Worm (Caenorhabditis elegans) whole organism, early embryonic: ENCODE results near the gene CD4.1.

ENCODE experiments used
- B0310.2 ChIP-seq: sonication (generic microtip); optimal IDR thresholded peaks from 2 replicates; lab custom pipeline; 2016; ENCODE audit warnings: mild to moderate bottlenecking, missing genetic modification characterization, missing compliant biosample characterization
- F13C5.2 ChIP-seq: sonication (generic microtip); optimal IDR thresholded peaks from 2 replicates; lab custom pipeline; 2017; ENCODE audit warnings: mild to moderate bottlenecking, missing genetic modification characterization, inconsistent platforms, missing compliant biosample characterization
- aly-1 ChIP-seq: sonication (generic microtip); optimal IDR thresholded peaks from 2 replicates; lab custom pipeline; 2016; ENCODE audit warnings: missing genetic modification characterization, missing compliant biosample characterization
- ama-1 ChIP-seq: fragments of 150-350 bp; optimal IDR thresholded peaks from 2 replicates; lab custom pipeline; 2014
- ceh-13 ChIP-seq: fragments of 200-800 bp; sonication (Bioruptor generic); optimal IDR thresholded peaks from 2 replicates; lab custom pipeline; 2018; ENCODE audit warnings: mild to moderate bottlenecking, missing genetic modification characterization, missing compliant biosample characterization
- ceh-36 ChIP-seq: sonication (generic microtip); optimal IDR thresholded peaks from 2 replicates; lab custom pipeline; 2016; ENCODE audit warnings: missing genetic modification characterization, inconsistent platforms, missing compliant biosample characterization
- ets-7 ChIP-seq: sonication (generic microtip); optimal IDR thresholded peaks from 2 replicates; lab custom pipeline; 2016; ENCODE audit warnings: missing genotype, missing genetic modification characterization, missing compliant biosample characterization
- flt-1 ChIP-seq: fragments of 200-800 bp; sonication (Bioruptor generic); IDR thresholded peaks from 2 replicates; pipeline ENCODE4 v1.3.6; 2022; ENCODE audit warnings: missing genetic modification characterization, missing compliant biosample characterization
- hmbx-1 ChIP-seq: sonication (generic microtip); optimal IDR thresholded peaks from 2 replicates; lab custom pipeline; 2016; ENCODE audit warnings: mild to moderate bottlenecking, missing genetic modification characterization, missing compliant biosample characterization
- hmg-4 ChIP-seq: fragments of 200-800 bp; sonication (Bioruptor generic); optimal IDR thresholded peaks from 2 replicates; lab custom pipeline; 2018; ENCODE audit warnings: mild to moderate bottlenecking, missing genetic modification characterization, missing compliant biosample characterization
- hnd-1 ChIP-seq: sonication (generic microtip); optimal IDR thresholded peaks from 2 replicates; lab custom pipeline; 2016; ENCODE audit warnings: missing genetic modification characterization, missing compliant biosample characterization
- pes-1 ChIP-seq: fragments of 200-800 bp; sonication (Bioruptor generic); IDR thresholded peaks from 2 replicates; pipeline ENCODE4 v1.3.6; 2022; ENCODE audit warnings: missing genetic modification reagents, missing genetic modification characterization, missing compliant biosample characterization
- scrt-1 ChIP-seq: fragments of 200-800 bp; sonication (Bioruptor generic); IDR thresholded peaks from 2 replicates; pipeline ENCODE4 v1.3.6; 2022; ENCODE audit warnings: missing genetic modification characterization, missing compliant biosample characterization
- sea-1 ChIP-seq: fragments of 200-800 bp; sonication (Bioruptor generic); conservative IDR thresholded peaks from 2 replicates; pipeline ENCODE4 v1.3.6; 2022; ENCODE audit warnings: missing genetic modification characterization, missing compliant biosample characterization
- tbx-11 ChIP-seq: fragments of 200-800 bp; sonication (Bioruptor generic); IDR thresholded peaks from 2 replicates; pipeline ENCODE4 v1.3.6; 2022; ENCODE audit warnings: missing genetic modification characterization, missing compliant biosample characterization
- tbx-37 ChIP-seq: fragments of 200-800 bp; sonication (Bioruptor generic); conservative IDR thresholded peaks from 2 replicates; pipeline ENCODE4 v1.3.6; 2022; ENCODE audit warnings: missing genetic modification reagents, missing genetic modification characterization, missing compliant biosample characterization
- tra-4 ChIP-seq: sonication (generic microtip); optimal IDR thresholded peaks from 2 replicates; lab custom pipeline; 2017; ENCODE audit warnings: missing genetic modification characterization, missing compliant biosample characterization

CD4.1 gene

ce11 chrV:5610186-5610585, 3.8 kb downstream of the CD4.1 start:
- no peak for TF ChIP-seq hmbx-1 (tag; lab: Kevin White, UChicago)
- TF ChIP-seq pes-1 (GFP tag; lab: Robert Waterston, UW): no peak
- no peak for TF ChIP-seq hmg-4 (GFP tag; lab: Kevin White, UChicago)
- TF ChIP-seq ceh-13 (GFP tag; lab: Kevin White, UChicago): no peak
- TF ChIP-seq scrt-1: no peak
- TF ChIP-seq hnd-1 (tag; lab: Kevin White, UChicago): no peak
- no peak for TF ChIP-seq tbx-37 (GFP tag; lab: Robert Waterston, UW)
- TF ChIP-seq B0310.2 (tag; lab: Kevin White, UChicago): no peak
- no peak for TF ChIP-seq ceh-36 (tag; lab: Kevin White, UChicago)
- TF ChIP-seq flt-1 (GFP tag; lab: Robert Waterston, UW): no peak
- no peak for TF ChIP-seq sea-1 (GFP tag; lab: Robert Waterston, UW)
- TF ChIP-seq tbx-11 (GFP tag; lab: Robert Waterston, UW): no peak
- no peak for TF ChIP-seq aly-1 (tag; lab: Kevin White, UChicago)
- TF ChIP-seq ets-7: no peak
- no peak for TF ChIP-seq F13C5.2 (tag; lab: Kevin White, UChicago)

- TF ChIP-seq B0310.2 (tag; lab: Kevin White, UChicago): no peak
- TF ChIP-seq ets-7: no peak
- TF ChIP-seq sea-1 (GFP tag; lab: Robert Waterston, UW): no peak
- no peak for TF ChIP-seq tbx-11 (GFP tag; lab: Robert Waterston, UW)
- no peak for TF ChIP-seq F13C5.2 (tag; lab: Kevin White, UChicago)
- no peak for TF ChIP-seq pes-1 (GFP tag; lab: Robert Waterston, UW)
These were observed 6.8 kb downstream of the CD4.1 start, which contains the start of gene lrpc-1 for ce11 chrV:5613109-5613508. lrpc-1 (minus strand) TSS chrV:5613209.

- no peak for TF ChIP-seq hmbx-1 (tag; lab: Kevin White, UChicago)
- TF ChIP-seq ceh-36 (tag; lab: Kevin White, UChicago): no peak
- TF ChIP-seq F13C5.2 (tag; lab: Kevin White, UChicago): no peak
- no peak for TF ChIP-seq hnd-1 (tag; lab: Kevin White, UChicago)
- no peak for TF ChIP-seq ama-1 (lab: Kevin White, UChicago)
- TF ChIP-seq hmg-4 (GFP tag; lab: Kevin White, UChicago): no peak
- TF ChIP-seq ceh-13 (GFP tag; lab: Kevin White, UChicago): no peak
- TF ChIP-seq pes-1 (GFP tag; lab: Robert Waterston, UW): no peak
- TF ChIP-seq B0310.2 (tag; lab: Kevin White, UChicago): no peak
- no peak for TF ChIP-seq tra-4 (tag; lab: Kevin White, UChicago)
- no peak for TF ChIP-seq sea-1 (GFP tag; lab: Robert Waterston, UW)
- no peak for TF ChIP-seq ets-7
- no peak for TF ChIP-seq aly-1 (tag; lab: Kevin White, UChicago)
- TF ChIP-seq scrt-1: no peak
- TF ChIP-seq tbx-11 (GFP tag; lab: Robert Waterston, UW): no peak
- no peak for TF ChIP-seq tbx-37 (GFP tag; lab: Robert Waterston, UW)
- no peak for TF ChIP-seq flt-1 (GFP tag; lab: Robert Waterston, UW)
These were observed 8.4 kb downstream of the CD4.1 start, which contains the start of gene M03E7.3 for ce11 chrV:5614724-5615123. M03E7.3 (plus strand) TSS chrV:5615024.

- TF ChIP-seq tra-4 (tag; lab: Kevin White, UChicago): no peak
- no peak for TF ChIP-seq hmg-4 (GFP tag; lab: Kevin White, UChicago)
- TF ChIP-seq aly-1 (tag; lab: Kevin White, UChicago): no peak
- no peak for TF ChIP-seq tbx-37 (GFP tag; lab: Robert Waterston, UW)
- no peak for TF ChIP-seq hmbx-1 (tag; lab: Kevin White, UChicago)
- no peak for TF ChIP-seq sea-1 (GFP tag; lab: Robert Waterston, UW)
These were observed 10.9 kb downstream of the CD4.1 start, which contains the start of gene M03E7.2 for ce11 chrV:5617301-5617700. M03E7.2 (plus strand) TSS chrV:5617601.

ce11 chrV:5619372-5619771, 13.0 kb downstream of the CD4.1 start:
- TF ChIP-seq ama-1 (lab: Kevin White, UChicago): no peak
- no peak for TF ChIP-seq tra-4 (tag; lab: Kevin White, UChicago)
- no peak for TF ChIP-seq scrt-1

ce11 chrV:5620040-5620439, 13.7 kb downstream of the CD4.1 start, which contains the start of gene memb-2:
memb-2 (minus strand) TSS chrV:5620140.
- no peak for TF ChIP-seq B0310.2 (tag; lab: Kevin White, UChicago)
- no peak for TF ChIP-seq flt-1 (GFP tag; lab: Robert Waterston, UW)
- no peak for TF ChIP-seq hmbx-1 (tag; lab: Kevin White, UChicago)
- no peak for TF ChIP-seq F13C5.2 (tag; lab: Kevin White, UChicago)
- TF ChIP-seq ceh-36 (tag; lab: Kevin White, UChicago): no peak
- no peak for TF ChIP-seq tra-4 (tag; lab: Kevin White, UChicago)
- no peak for TF ChIP-seq tbx-11 (GFP tag; lab: Robert Waterston, UW)
- no peak for TF ChIP-seq pes-1 (GFP tag; lab: Robert Waterston, UW)
- TF ChIP-seq scrt-1: no peak
- no peak for TF ChIP-seq tbx-37 (GFP tag; lab: Robert Waterston, UW)
- no peak for TF ChIP-seq ets-7
- TF ChIP-seq ceh-13 (GFP tag; lab: Kevin White, UChicago): no peak
- no peak for TF ChIP-seq hmg-4 (GFP tag; lab: Kevin White, UChicago)
- TF ChIP-seq hnd-1 (tag; lab: Kevin White, UChicago): no peak
- TF ChIP-seq ama-1 (lab: Kevin White, UChicago): no peak
- no peak for TF ChIP-seq sea-1 (GFP tag; lab: Robert Waterston, UW)
- no peak for TF ChIP-seq aly-1 (tag; lab: Kevin White, UChicago)

ce11 chrV:5621390-5621789, 15.0 kb downstream of the CD4.1 start, which contains the start of gene M03E7.1:
M03E7.1 (plus strand) TSS chrV:5621690.
- TF ChIP-seq tbx-11 (GFP tag; lab: Robert Waterston, UW): no peak
- TF ChIP-seq F13C5.2 (tag; lab: Kevin White, UChicago): no peak
- no peak for TF ChIP-seq pes-1 (GFP tag; lab: Robert Waterston, UW)
- TF ChIP-seq flt-1 (GFP tag; lab: Robert Waterston, UW): no peak
- TF ChIP-seq ets-7: no peak
- no peak for TF ChIP-seq aly-1 (tag; lab: Kevin White, UChicago)
- TF ChIP-seq scrt-1: no peak
- no peak for TF ChIP-seq hmg-4 (GFP tag; lab: Kevin White, UChicago)
- TF ChIP-seq tbx-37 (GFP tag; lab: Robert Waterston, UW): no peak
